Worm (Caenorhabditis elegans) whole organism, L1 larva: ENCODE data around the gene gpa-8.

Experiments used
- C04F5.9 ChIP-seq: sonication (generic microtip); optimal IDR thresholded peaks from 2 replicates; lab custom pipeline; 2016; ENCODE audit warnings: missing genetic modification characterization, missing compliant biosample characterization
- C34B4.2 ChIP-seq: sonication (generic microtip); optimal IDR thresholded peaks from 2 replicates; lab custom pipeline; 2017; ENCODE audit warnings: mild to moderate bottlenecking, missing genetic modification characterization, missing compliant biosample characterization
- alr-1 ChIP-seq: fragments of 200-800 bp; sonication (Bioruptor generic); optimal IDR thresholded peaks from 2 replicates; lab custom pipeline; 2018; ENCODE audit warnings: borderline replicate concordance, mild to moderate bottlenecking, missing genetic modification characterization, missing compliant biosample characterization
- aly-2 ChIP-seq: fragments of 150-350 bp; optimal IDR thresholded peaks from 2 replicates; lab custom pipeline; 2014; ENCODE audit warnings: missing biosample characterization, missing genetic modification characterization
- blmp-1 ChIP-seq: fragments of 150-350 bp; optimal IDR thresholded peaks from 2 replicates; lab custom pipeline; 2014; ENCODE audit warnings: missing biosample characterization, missing genetic modification characterization
- ceh-8 ChIP-seq: fragments of 200-800 bp; sonication (Bioruptor generic); optimal IDR thresholded peaks from 2 replicates; lab custom pipeline; 2018; ENCODE audit warnings: mild to moderate bottlenecking, missing genetic modification characterization, moderate library complexity, missing compliant biosample characterization
- ceh-82 ChIP-seq, 3 experiments: fragments of 150-350 bp in 1 of 3; sonication (generic microtip) in 2 of 3; optimal IDR thresholded peaks; 2 replicates each; lab custom pipeline; 2014 to 2017; ENCODE audit warnings: missing biosample characterization in 3 of 3, missing genetic modification characterization in 3 of 3
- ceh-90 ChIP-seq: sonication (generic microtip); optimal IDR thresholded peaks from 2 replicates; lab custom pipeline; 2016; ENCODE audit warnings: missing genetic modification characterization, missing compliant biosample characterization
- ces-1 ChIP-seq: fragments of 150-350 bp; optimal IDR thresholded peaks from 2 replicates; lab custom pipeline; 2014; ENCODE audit warnings: missing biosample characterization, missing genetic modification reagents, missing genetic modification characterization
- dpl-1 ChIP-seq, 3 experiments: fragments of 150-350 bp in 2 of 3; sonication (generic microtip) in 1 of 3; optimal IDR thresholded peaks; 2 replicates each; lab custom pipeline; 2014 to 2017; ENCODE audit warnings: missing biosample characterization in 3 of 3, missing genetic modification characterization in 3 of 3, missing genetic modification reagents in 3 of 3
- elt-2 ChIP-seq: sonication (generic microtip); optimal IDR thresholded peaks from 2 replicates; lab custom pipeline; 2016; ENCODE audit warnings: missing genetic modification characterization, mild to moderate bottlenecking, inconsistent platforms, missing compliant biosample characterization, missing genetic modification reagents
- fkh-10 ChIP-seq: sonication (generic microtip); optimal IDR thresholded peaks from 2 replicates; lab custom pipeline; 2017; ENCODE audit warnings: missing biosample characterization, missing genetic modification reagents, missing genetic modification characterization
- grh-1 ChIP-seq: fragments of 200-800 bp; sonication (Bioruptor generic); IDR thresholded peaks from 2 replicates; pipeline ENCODE4 v1.3.6; 2022; ENCODE audit warnings: missing genetic modification reagents, missing genetic modification characterization, missing compliant biosample characterization
- hlh-17 ChIP-seq: fragments of 200-800 bp; sonication (Bioruptor generic); optimal IDR thresholded peaks from 2 replicates; lab custom pipeline; 2018; ENCODE audit warnings: missing genetic modification characterization, mild to moderate bottlenecking, missing compliant biosample characterization, moderate library complexity, borderline replicate concordance
- hlh-4 ChIP-seq: sonication (generic microtip); optimal IDR thresholded peaks from 2 replicates; lab custom pipeline; 2016; ENCODE audit warnings: mild to moderate bottlenecking, missing genetic modification characterization, missing compliant biosample characterization
- jun-1 ChIP-seq: fragments of 150-350 bp; optimal IDR thresholded peaks from 2 replicates; lab custom pipeline; 2014; ENCODE audit warnings: missing biosample characterization, missing genetic modification reagents, missing genetic modification characterization
- lin-13 ChIP-seq: fragments of 150-350 bp; optimal IDR thresholded peaks from 2 replicates; lab custom pipeline; 2014; ENCODE audit warnings: missing biosample characterization, missing genetic modification reagents, missing genetic modification characterization
- lin-35 ChIP-seq, 2 experiments: fragments of 150-350 bp; optimal IDR thresholded peaks; 2 replicates each; lab custom pipeline; 2014; ENCODE audit warnings: missing biosample characterization in 2 of 2, missing genetic modification characterization in 2 of 2, missing genetic modification reagents in 2 of 2
- lin-39 ChIP-seq: fragments of 150-350 bp; optimal IDR thresholded peaks from 2 replicates; lab custom pipeline; 2014; ENCODE audit warnings: missing biosample characterization, missing genetic modification reagents, missing genetic modification characterization
- lir-3 ChIP-seq: sonication (generic microtip); optimal IDR thresholded peaks from 2 replicates; lab custom pipeline; 2016; ENCODE audit warnings: mild to moderate bottlenecking, missing genetic modification characterization, moderate library complexity, missing compliant biosample characterization; ENCODE audit not compliant: poor library complexity
- lsy-2 ChIP-seq, 2 experiments: fragments of 150-350 bp; optimal IDR thresholded peaks; 2 replicates each; lab custom pipeline; 2014; ENCODE audit warnings: missing biosample characterization in 2 of 2, missing genetic modification characterization in 2 of 2
- mab-9 ChIP-seq: fragments of 200-800 bp; sonication (Bioruptor generic); IDR thresholded peaks from 2 replicates; pipeline ENCODE4 v1.3.6; 2022; ENCODE audit warnings: missing genetic modification reagents, missing genetic modification characterization, missing compliant biosample characterization
- mdl-1 ChIP-seq, 2 experiments: fragments of 150-350 bp; optimal IDR thresholded peaks; 2 replicates each; lab custom pipeline; 2014 to 2017; ENCODE audit warnings: missing biosample characterization in 2 of 2, missing genetic modification characterization in 2 of 2, inconsistent platforms in 1 of 2
- nhr-12 ChIP-seq: sonication (generic microtip); optimal IDR thresholded peaks from 2 replicates; lab custom pipeline; 2017; ENCODE audit warnings: missing biosample characterization, missing genetic modification characterization
- nhr-20 ChIP-seq: sonication (generic microtip); optimal IDR thresholded peaks from 2 replicates; lab custom pipeline; 2016; ENCODE audit warnings: mild to moderate bottlenecking, missing genetic modification characterization, missing compliant biosample characterization
- nhr-28 ChIP-seq: fragments of 150-350 bp; optimal IDR thresholded peaks from 2 replicates; lab custom pipeline; 2014; ENCODE audit warnings: missing biosample characterization, missing genetic modification characterization
- nhr-71 ChIP-seq: sonication (generic microtip); optimal IDR thresholded peaks from 2 replicates; lab custom pipeline; 2016; ENCODE audit warnings: mild to moderate bottlenecking, missing genetic modification characterization, moderate library complexity, missing compliant biosample characterization
- nhr-85 ChIP-seq: sonication (generic microtip); peaks from one replicate; lab custom pipeline; 2016; ENCODE audit warnings: missing genetic modification characterization, inconsistent platforms, missing compliant biosample characterization
- pax-3 ChIP-seq: fragments of 200-800 bp; sonication (Bioruptor generic); optimal IDR thresholded peaks from 2 replicates; lab custom pipeline; 2018; ENCODE audit warnings: mild to moderate bottlenecking, missing genetic modification characterization, moderate library complexity, missing compliant biosample characterization
- snu-23 ChIP-seq: sonication (generic microtip); optimal IDR thresholded peaks from 2 replicates; lab custom pipeline; 2016; ENCODE audit warnings: missing genetic modification characterization, missing compliant biosample characterization
- sox-4 ChIP-seq: sonication (generic microtip); optimal IDR thresholded peaks from 2 replicates; lab custom pipeline; 2016; ENCODE audit warnings: missing genetic modification characterization, missing compliant biosample characterization
- tlp-1 ChIP-seq: fragments of 150-350 bp; optimal IDR thresholded peaks from 2 replicates; lab custom pipeline; 2014; ENCODE audit warnings: missing biosample characterization, missing genetic modification characterization
- xbp-1 ChIP-seq: sonication (generic microtip); optimal IDR thresholded peaks from 2 replicates; lab custom pipeline; 2016; ENCODE audit warnings: missing genetic modification characterization, missing compliant biosample characterization
- zag-1 ChIP-seq: fragments of 150-350 bp; optimal IDR thresholded peaks from 2 replicates; lab custom pipeline; 2014; ENCODE audit warnings: missing biosample characterization, missing genetic modification characterization
- ztf-11 ChIP-seq, 2 experiments: sonication (generic microtip); optimal IDR thresholded peaks; 2 replicates each; lab custom pipeline; 2016 to 2017; ENCODE audit warnings: missing genetic modification characterization in 2 of 2, missing biosample characterization in 1 of 2, missing compliant biosample characterization in 1 of 2
- ztf-4 ChIP-seq: fragments of 150-350 bp; optimal IDR thresholded peaks from 2 replicates; lab custom pipeline; 2014; ENCODE audit warnings: missing biosample characterization, missing genetic modification characterization

The gpa-8 gene

ce11 chrV:12634050-12634449, 6.2 kb downstream of the gpa-8 start:
- TF ChIP-seq tlp-1 (tag; lab: Kevin White, UChicago) (no peak), mdl-1 (tag; optimal IDR thresholded peaks at IDR 0.05; lab: Kevin White, UChicago) (no peak), hlh-17 (GFP tag; lab: Kevin White, UChicago) (no peak), fkh-10 (GFP tag; lab: Kevin White, UChicago) (no peak), ceh-90 (tag; lab: Kevin White, UChicago) (no peak), nhr-71 (tag; lab: Kevin White, UChicago) (no peak), alr-1 (no peak), elt-2 (tag; lab: Kevin White, UChicago) (peak; percentile 85), sox-4 (no peak), jun-1 (no peak), lin-35 (GFP tag; optimal IDR thresholded peaks at IDR 0.05; lab: Kevin White, UChicago) (peak in 1 of 2 experiments; percentile 22)

DNA sequence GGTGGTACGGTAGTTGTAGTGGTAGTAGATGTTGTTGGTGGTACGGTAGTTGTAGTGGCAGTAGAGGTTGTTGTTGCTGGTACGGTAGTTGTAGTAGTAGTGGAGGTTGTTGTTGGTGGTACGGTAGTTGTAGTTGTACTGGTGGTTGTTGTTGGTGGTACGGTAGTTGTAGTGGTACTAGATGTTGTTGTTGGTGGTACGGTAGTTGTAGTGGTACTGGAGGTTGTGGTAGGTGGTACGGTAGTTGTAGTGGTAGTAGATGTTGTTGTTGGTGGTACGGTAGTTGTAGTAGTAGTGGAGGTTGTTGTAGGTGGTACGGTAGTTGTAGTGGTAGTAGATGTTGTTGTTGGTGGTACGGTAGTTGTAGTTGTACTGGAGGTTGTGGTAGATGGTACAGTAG, 7.2 kb downstream of the gpa-8 start:
- TF ChIP-seq lir-3: no peak
- no peak for TF ChIP-seq nhr-12
- TF ChIP-seq ceh-82 (tag; optimal IDR thresholded peaks at IDR 0.05; lab: Kevin White, UChicago): no peak
- TF ChIP-seq nhr-20 (tag; lab: Kevin White, UChicago): no peak
- no peak for TF ChIP-seq ztf-11 (tag; optimal IDR thresholded peaks at IDR 0.05; lab: Kevin White, UChicago)
- TF ChIP-seq nhr-85: no peak
- no peak for TF ChIP-seq C04F5.9
- no peak for TF ChIP-seq lsy-2 (tag; optimal IDR thresholded peaks at IDR 0.05; lab: Kevin White, UChicago)
- no peak for TF ChIP-seq mab-9 (GFP tag; lab: Robert Waterston, UW)
- TF ChIP-seq C34B4.2 (tag; lab: Kevin White, UChicago): no peak
- no peak for TF ChIP-seq zag-1
- TF ChIP-seq hlh-4 (tag; lab: Kevin White, UChicago): no peak
- no peak for TF ChIP-seq dpl-1 (GFP tag; optimal IDR thresholded peaks at IDR 0.05; lab: Kevin White, UChicago)
- no peak for TF ChIP-seq lin-39 (tag; lab: Kevin White, UChicago)
- no peak for TF ChIP-seq ceh-90 (tag; lab: Kevin White, UChicago)
- TF ChIP-seq aly-2 (tag; lab: Kevin White, UChicago): no peak
- TF ChIP-seq nhr-28 (tag; lab: Kevin White, UChicago): no peak
- TF ChIP-seq grh-1 (GFP tag; lab: Robert Waterston, UW): no peak
- TF ChIP-seq xbp-1: no peak

DNA sequence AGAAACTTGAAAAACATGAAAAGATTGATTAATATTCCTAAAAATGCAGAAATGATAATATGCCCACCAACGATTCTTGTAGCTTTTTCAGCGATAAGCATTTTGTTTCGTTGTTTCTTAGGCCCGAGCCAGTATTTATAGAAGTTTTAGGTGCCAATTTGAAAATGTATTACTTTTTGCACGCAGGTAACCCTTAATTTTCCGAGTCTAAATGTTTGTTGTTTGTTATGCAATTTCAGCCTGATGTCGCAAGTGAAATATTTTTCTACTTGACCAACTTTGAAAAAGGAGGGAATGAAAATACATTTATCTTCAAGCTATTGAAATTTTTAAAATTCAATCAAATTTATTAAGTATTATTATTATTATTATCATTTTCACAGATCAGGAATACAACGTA, 8.2 kb downstream of the gpa-8 start, which contains the start of gene srx-113:
TSS of gene srx-113 (minus strand) at position 101 of the 400 bp plus-strand sequence.
- TF ChIP-seq pax-3 (tag; lab: Kevin White, UChicago): peak; percentile 14
- TF ChIP-seq ceh-8 (GFP tag; lab: Kevin White, UChicago): no peak

DNA sequence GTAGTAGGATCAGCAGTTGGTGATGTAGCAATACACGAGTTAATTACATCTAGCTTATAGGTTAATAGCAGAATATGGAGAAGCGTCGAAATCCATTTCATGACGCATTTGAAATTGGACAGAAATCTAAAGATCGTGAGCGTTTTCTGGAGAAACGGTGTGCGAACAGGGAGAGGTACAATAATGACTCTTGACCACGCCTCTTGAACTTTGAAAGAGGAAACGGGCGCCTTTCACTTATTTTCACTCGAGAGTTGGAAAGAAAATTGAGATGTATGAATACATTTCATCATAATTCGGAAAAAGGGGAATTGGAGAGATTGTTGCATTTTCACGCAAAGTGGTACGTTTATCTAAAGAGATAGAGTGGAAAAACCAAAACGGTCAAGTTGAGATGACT, 10.5 kb downstream of the gpa-8 start, which contains the start of gene F56H9.6:
TSS of gene F56H9.6 (minus strand) at position 101 of the 400 bp plus-strand sequence.
- TF ChIP-seq blmp-1 (tag; lab: Kevin White, UChicago) (peak; percentile 31), hlh-4 (tag; lab: Kevin White, UChicago) (no peak)

DNA sequence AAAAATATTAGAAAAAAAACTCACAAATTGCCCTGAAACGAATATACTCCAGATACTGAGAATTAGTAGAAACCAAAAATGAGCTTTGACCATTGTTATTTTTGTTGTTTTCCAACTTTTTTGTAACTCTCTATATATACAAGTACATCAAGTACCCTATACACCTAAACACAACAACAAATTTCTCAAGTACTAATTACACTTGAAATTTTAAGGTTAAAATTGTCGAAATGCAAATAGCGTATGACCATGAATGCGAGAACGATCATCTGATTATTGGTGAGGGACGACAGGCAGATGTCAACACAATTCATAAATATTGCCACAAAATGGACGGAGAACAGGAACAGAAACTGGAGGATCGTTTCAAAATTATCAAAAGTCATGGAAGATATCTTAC, 15.9 kb downstream of the gpa-8 start, which contains the start of gene F56H9.9:
TSS of gene F56H9.9 (minus strand) at position 101 of the 400 bp plus-strand sequence.
- TF ChIP-seq snu-23 (GFP tag; lab: Kevin White, UChicago) (no peak), ztf-4 (tag; lab: Kevin White, UChicago) (no peak), ces-1 (no peak), dpl-1 (GFP tag; optimal IDR thresholded peaks at IDR 0.05; lab: Kevin White, UChicago) (no peak), lin-13 (GFP tag; lab: Kevin White, UChicago) (no peak)
